Fruit fly (Drosophila melanogaster): ENCODE measurements around the gene CG10747.

dm6 chr2L:20084785-20085555 lies 6.2 kb downstream of the CG10747 start, which contains the start of gene fok:
- TF ChIP-seq psq (optimal IDR thresholded peaks at IDR 0.05) (no peak), Sin3A (optimal IDR thresholded peaks at IDR 0.05) (no peak), Myc (optimal IDR thresholded peaks at IDR 0.05) (no peak)
